Worm (Caenorhabditis elegans): ENCODE measurements around the gene nduv-2.

- TF ChIP-seq pqm-1 (tag; optimal IDR thresholded peaks at IDR 0.05) (no peak), dmd-4 (tag; optimal IDR thresholded peaks at IDR 0.05; ENCODE audit: borderline replicate concordance) (no peak), nhr-11 (tag; optimal IDR thresholded peaks at IDR 0.05) (no peak), tbx-7 (tag; optimal IDR thresholded peaks at IDR 0.05) (no peak), unc-86 (tag; optimal IDR thresholded peaks at IDR 0.05) (no peak), ets-4 (tag; optimal IDR thresholded peaks at IDR 0.05) (no peak), ceh-30 (tag; optimal IDR thresholded peaks at IDR 0.05) (no peak), fax-1 (tag; optimal IDR thresholded peaks at IDR 0.05) (no peak), nfya-1 (tag; optimal IDR thresholded peaks at IDR 0.05) (no peak), rnt-1 (tag; optimal IDR thresholded peaks at IDR 0.05) (no peak), lin-11 (tag; optimal IDR thresholded peaks at IDR 0.05) (no peak), unc-42 (tag; optimal IDR thresholded peaks at IDR 0.05) (no peak), nhr-232 (tag; optimal IDR thresholded peaks at IDR 0.05) (no peak), ama-1 (optimal IDR thresholded peaks at IDR 0.05) (no peak)
These were observed 4.7 kb downstream of the nduv-2 start, which contains the start of gene F53F4.15 for ce11 chrV:13620676-13621075.
